Worm (Caenorhabditis elegans) whole organism, L2 larva: Measurements from ENCODE around the gene degl-1.

Experiments
- C34F6.9 ChIP-seq: fragments of 150-350 bp; optimal IDR thresholded peaks from 2 replicates; lab custom pipeline; 2014; ENCODE audit warnings: missing biosample characterization, missing genetic modification characterization
- F13H6.1 ChIP-seq: sonication (generic microtip); optimal IDR thresholded peaks from 2 replicates; lab custom pipeline; 2016; ENCODE audit warnings: missing genetic modification characterization, missing compliant biosample characterization
- Y55F3AM.14 ChIP-seq: fragments of 200-800 bp; sonication (Bioruptor generic); optimal IDR thresholded peaks from 2 replicates; lab custom pipeline; 2018; ENCODE audit warnings: mild to moderate bottlenecking, missing genetic modification characterization, missing compliant biosample characterization
- ZK546.5 ChIP-seq: sonication (generic microtip); optimal IDR thresholded peaks from 2 replicates; lab custom pipeline; 2017; ENCODE audit warnings: missing biosample characterization, missing genetic modification characterization
- alr-1 ChIP-seq: fragments of 150-350 bp; optimal IDR thresholded peaks from 2 replicates; lab custom pipeline; 2014; ENCODE audit warnings: missing biosample characterization, missing genetic modification characterization
- blmp-1 ChIP-seq: sonication (generic microtip); optimal IDR thresholded peaks from 2 replicates; lab custom pipeline; 2017; ENCODE audit warnings: missing genetic modification characterization, mild to moderate bottlenecking, missing compliant biosample characterization, antibody characterized with exemption, moderate library complexity; ENCODE audit not compliant: insufficient read depth
- ceh-82 ChIP-seq: fragments of 150-350 bp; optimal IDR thresholded peaks from 2 replicates; lab custom pipeline; 2014; ENCODE audit warnings: missing biosample characterization, missing genetic modification characterization
- crh-2 ChIP-seq: sonication (generic microtip); optimal IDR thresholded peaks from 2 replicates; lab custom pipeline; 2017; ENCODE audit warnings: missing biosample characterization, missing genetic modification characterization
- dmd-4 ChIP-seq: sonication (generic microtip); optimal IDR thresholded peaks from 2 replicates; lab custom pipeline; 2017; ENCODE audit warnings: missing biosample characterization, missing genetic modification characterization
- egl-27 ChIP-seq: sonication (generic microtip); optimal IDR thresholded peaks from 3 replicates; lab custom pipeline; 2017; ENCODE audit warnings: missing biosample characterization, missing genetic modification reagents, missing genetic modification characterization
- elt-1 ChIP-seq: fragments of 150-350 bp; optimal IDR thresholded peaks from 2 replicates; lab custom pipeline; 2014; ENCODE audit warnings: missing biosample characterization, missing genetic modification characterization
- elt-3 ChIP-seq: sonication (generic microtip); optimal IDR thresholded peaks from 2 replicates; lab custom pipeline; 2017; ENCODE audit warnings: missing biosample characterization, missing genetic modification characterization
- fos-1 ChIP-seq: fragments of 150-350 bp; optimal IDR thresholded peaks from 2 replicates; lab custom pipeline; 2014; ENCODE audit warnings: missing biosample characterization, missing genetic modification characterization
- gmeb-1 ChIP-seq: fragments of 150-350 bp; optimal IDR thresholded peaks from 2 replicates; lab custom pipeline; 2014; ENCODE audit warnings: missing biosample characterization, missing genetic modification characterization
- lin-11 ChIP-seq: fragments of 150-350 bp; sonication (generic microtip); optimal IDR thresholded peaks from 2 replicates; lab custom pipeline; 2014; ENCODE audit warnings: missing biosample characterization, missing genetic modification characterization, inconsistent platforms, mixed read lengths
- lin-13 ChIP-seq: fragments of 150-350 bp; optimal IDR thresholded peaks from 2 replicates; lab custom pipeline; 2014; ENCODE audit warnings: missing biosample characterization, missing genetic modification reagents, missing genetic modification characterization
- lsy-2 ChIP-seq, 2 experiments: fragments of 150-350 bp in 1 of 2; sonication (generic microtip) in 1 of 2; optimal IDR thresholded peaks; 2 replicates each; lab custom pipeline; 2014 to 2017; ENCODE audit warnings: missing biosample characterization in 2 of 2, missing genetic modification characterization in 2 of 2
- mab-5 ChIP-seq: fragments of 150-350 bp; optimal IDR thresholded peaks from 2 replicates; lab custom pipeline; 2014; ENCODE audit warnings: missing biosample characterization, missing genetic modification characterization
- mbf-1 ChIP-seq: sonication (generic microtip); optimal IDR thresholded peaks from 2 replicates; lab custom pipeline; 2017; ENCODE audit warnings: missing biosample characterization, missing genetic modification characterization
- mdl-1 ChIP-seq, 2 experiments: fragments of 150-350 bp in 1 of 2; sonication (generic microtip) in 1 of 2; optimal IDR thresholded peaks; 2 replicates each; lab custom pipeline; 2017; ENCODE audit warnings: missing biosample characterization in 2 of 2, missing genetic modification characterization in 2 of 2
- nhr-10 ChIP-seq: sonication (generic microtip); optimal IDR thresholded peaks from 2 replicates; lab custom pipeline; 2017; ENCODE audit warnings: missing biosample characterization, missing genetic modification characterization
- nhr-11 ChIP-seq: fragments of 150-350 bp; optimal IDR thresholded peaks from 2 replicates; lab custom pipeline; 2014; ENCODE audit warnings: missing biosample characterization, missing genetic modification characterization
- nhr-12 ChIP-seq: fragments of 150-350 bp; optimal IDR thresholded peaks from 2 replicates; lab custom pipeline; 2014; ENCODE audit warnings: missing biosample characterization, missing genetic modification characterization
- nhr-129 ChIP-seq: fragments of 150-350 bp; optimal IDR thresholded peaks from 2 replicates; lab custom pipeline; 2014; ENCODE audit warnings: missing biosample characterization, missing genetic modification characterization
- nhr-21 ChIP-seq: fragments of 150-350 bp; optimal IDR thresholded peaks from 2 replicates; lab custom pipeline; 2014; ENCODE audit warnings: missing biosample characterization, missing genetic modification characterization
- nhr-23 ChIP-seq: fragments of 150-350 bp; optimal IDR thresholded peaks from 2 replicates; lab custom pipeline; 2014; ENCODE audit warnings: missing biosample characterization, missing genetic modification reagents, missing genetic modification characterization
- nhr-77 ChIP-seq: fragments of 150-350 bp; optimal IDR thresholded peaks from 2 replicates; lab custom pipeline; 2014; ENCODE audit warnings: missing biosample characterization, missing genetic modification characterization
- sem-4 ChIP-seq: fragments of 150-350 bp; optimal IDR thresholded peaks from 2 replicates; lab custom pipeline; 2014; ENCODE audit warnings: missing biosample characterization, missing genetic modification reagents, missing genetic modification characterization
- skn-1 ChIP-seq: sonication (generic microtip); optimal IDR thresholded peaks from 2 replicates; lab custom pipeline; 2017; ENCODE audit warnings: missing biosample characterization, missing genetic modification characterization
- sma-3 ChIP-seq: sonication (generic microtip); optimal IDR thresholded peaks from 2 replicates; lab custom pipeline; 2016; ENCODE audit warnings: missing genetic modification reagents, missing genetic modification characterization, missing compliant biosample characterization
- sma-9 ChIP-seq, 2 experiments: fragments of 150-350 bp in 1 of 2; sonication (generic microtip) in 1 of 2; optimal IDR thresholded peaks; 2 replicates each; lab custom pipeline; 2014 to 2016; ENCODE audit warnings: missing genetic modification characterization in 2 of 2, mild to moderate bottlenecking in 1 of 2, missing biosample characterization in 1 of 2, missing compliant biosample characterization in 1 of 2, missing genetic modification reagents in 1 of 2, moderate library complexity in 1 of 2
- snpc-4 ChIP-seq: fragments of 150-350 bp; optimal IDR thresholded peaks from 2 replicates; lab custom pipeline; 2014; ENCODE audit warnings: missing biosample characterization, missing genetic modification characterization
- unc-39 ChIP-seq: fragments of 150-350 bp; optimal IDR thresholded peaks from 2 replicates; lab custom pipeline; 2014; ENCODE audit warnings: missing biosample characterization, missing genetic modification characterization
- unc-55 ChIP-seq: fragments of 150-350 bp; sonication (generic microtip); optimal IDR thresholded peaks from 3 replicates; lab custom pipeline; 2014; ENCODE audit warnings: missing biosample characterization, missing genetic modification reagents, missing genetic modification characterization
- unc-62 ChIP-seq: fragments of 150-350 bp; optimal IDR thresholded peaks from 2 replicates; lab custom pipeline; 2014; ENCODE audit warnings: missing biosample characterization, missing genetic modification reagents, missing genetic modification characterization
- zag-1 ChIP-seq: fragments of 150-350 bp; optimal IDR thresholded peaks from 2 replicates; lab custom pipeline; 2014; ENCODE audit warnings: missing biosample characterization, missing genetic modification characterization
- ztf-1 ChIP-seq: fragments of 200-800 bp; sonication (Bioruptor generic); conservative IDR thresholded peaks from 2 replicates; pipeline ENCODE4 v1.3.6; 2022; ENCODE audit warnings: missing genetic modification characterization, missing compliant biosample characterization
- ztf-4 ChIP-seq: fragments of 150-350 bp; optimal IDR thresholded peaks from 2 replicates; lab custom pipeline; 2014; ENCODE audit warnings: missing biosample characterization, missing genetic modification characterization

degl-1 gene

DNA sequence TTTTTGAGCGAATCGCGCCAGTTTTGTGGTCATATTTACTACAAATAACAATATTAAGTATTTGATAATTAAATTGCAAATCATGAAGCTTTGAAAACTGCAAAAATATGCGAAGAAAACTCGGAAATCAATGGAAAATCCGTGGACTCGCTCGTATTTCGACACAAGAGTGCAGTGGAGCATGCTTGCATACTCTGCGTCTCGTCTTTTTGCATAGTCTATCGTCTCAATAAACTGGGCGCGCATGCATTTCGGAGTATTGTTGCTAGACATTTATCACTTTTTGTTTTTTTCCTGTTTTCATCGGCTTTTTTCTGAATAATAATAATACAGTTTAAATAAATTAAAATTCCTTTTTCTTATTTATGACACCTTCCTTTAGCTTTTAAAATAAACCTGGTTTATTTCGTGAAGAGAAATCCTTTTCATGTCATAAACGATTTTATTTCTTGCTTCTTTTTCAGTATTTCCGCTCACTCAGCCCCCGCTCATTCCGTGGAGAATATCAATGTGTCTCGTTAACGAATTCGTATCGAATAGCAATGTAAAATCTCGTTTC, 3.5 kb downstream of the degl-1 start, which contains the start of the genes mrps-7 and Y57G11C.3 (continued):
- TF ChIP-seq egl-27 (tag; lab: Kevin White, UChicago): peak; percentile 86

- TF ChIP-seq mab-5 (tag; lab: Kevin White, UChicago) (no peak), crh-2 (tag; lab: Kevin White, UChicago) (no peak), fos-1 (tag; lab: Kevin White, UChicago) (no peak), sma-3 (no peak), nhr-12 (no peak), sem-4 (tag; lab: Kevin White, UChicago) (no peak), dmd-4 (tag; lab: Kevin White, UChicago) (no peak), F13H6.1 (tag; lab: Kevin White, UChicago) (no peak), ztf-4 (no peak), skn-1 (tag; lab: Kevin White, UChicago) (no peak), Y55F3AM.14 (no peak), unc-62 (GFP tag; lab: Kevin White, UChicago) (no peak), blmp-1 (tag; lab: Kevin White, UChicago) (no peak), zag-1 (no peak), alr-1 (tag; lab: Kevin White, UChicago) (no peak), egl-27 (tag; lab: Kevin White, UChicago) (no peak), C34F6.9 (tag; lab: Kevin White, UChicago) (no peak), nhr-77 (no peak), nhr-11 (tag; lab: Kevin White, UChicago) (no peak)
- TF ChIP-seq, all 48 proteins: peak for 0
Observed at ce11 chrIV:14766382-14766781, 4.8 kb downstream of the degl-1 start, which contains the start of gene vti-1. TSS of gene vti-1 (minus strand) at chrIV:14766665.

- TF ChIP-seq elt-3 (tag; lab: Kevin White, UChicago) (no peak), mbf-1 (tag; lab: Kevin White, UChicago) (no peak), nhr-12 (no peak), gmeb-1 (tag; lab: Kevin White, UChicago) (no peak), alr-1 (tag; lab: Kevin White, UChicago) (no peak), unc-62 (GFP tag; lab: Kevin White, UChicago) (no peak), sma-9 (GFP tag; optimal IDR thresholded peaks at IDR 0.05; lab: Kevin White, UChicago) (no peak), sma-9 (tag; optimal IDR thresholded peaks at IDR 0.05; lab: Kevin White, UChicago) (no peak), egl-27 (tag; lab: Kevin White, UChicago) (no peak), unc-55 (GFP tag; lab: Kevin White, UChicago) (no peak), unc-39 (no peak), nhr-23 (tag; lab: Kevin White, UChicago) (no peak), ZK546.5 (tag; lab: Kevin White, UChicago) (no peak), nhr-129 (tag; lab: Kevin White, UChicago) (no peak), elt-1 (tag; lab: Kevin White, UChicago) (no peak), lin-13 (no peak), lin-11 (tag; lab: Kevin White, UChicago) (no peak), nhr-10 (tag; lab: Kevin White, UChicago) (no peak), dmd-4 (tag; lab: Kevin White, UChicago) (no peak)
Observed at ce11 chrIV:14765336-14765735, 5.9 kb downstream of the degl-1 start, which contains the start of gene Y57G11C.5. TSS of gene Y57G11C.5 (minus strand) at chrIV:14765436.

DNA sequence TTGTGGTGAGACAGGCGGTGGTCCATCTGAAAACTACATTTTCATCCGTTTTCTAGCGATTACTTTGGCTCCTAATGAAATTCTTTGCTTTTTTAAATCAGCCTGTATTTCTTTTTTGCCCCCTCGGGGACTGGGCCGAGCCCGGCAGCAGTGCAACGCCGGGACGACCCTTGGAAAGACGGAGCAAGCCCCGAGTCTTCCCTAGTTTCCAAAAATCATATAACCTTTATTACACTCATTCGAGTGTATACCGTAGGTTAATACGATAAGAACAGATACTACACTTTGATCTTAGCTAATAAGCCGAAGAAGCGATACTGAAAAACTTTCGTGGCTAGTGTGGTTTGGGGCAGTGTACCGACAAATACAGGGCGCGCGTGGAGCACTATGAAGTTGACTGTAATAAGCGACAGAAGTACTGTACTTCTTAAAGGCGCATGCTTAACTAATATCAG, 6.5 kb downstream of the degl-1 start:
- TF ChIP-seq nhr-21 (tag; lab: Kevin White, UChicago) (no peak), ztf-4 (no peak), fos-1 (tag; lab: Kevin White, UChicago) (no peak), ztf-1 (GFP tag; lab: Robert Waterston, UW) (no peak), nhr-23 (tag; lab: Kevin White, UChicago) (no peak), sem-4 (tag; lab: Kevin White, UChicago) (no peak), ceh-82 (tag; lab: Kevin White, UChicago) (no peak), ZK546.5 (tag; lab: Kevin White, UChicago) (no peak), zag-1 (no peak), lsy-2 (tag; optimal IDR thresholded peaks at IDR 0.05; lab: Kevin White, UChicago) (no peak), unc-62 (GFP tag; lab: Kevin White, UChicago) (no peak), sma-3 (peak; percentile 8), snpc-4 (peak; percentile 34), nhr-129 (tag; lab: Kevin White, UChicago) (no peak), mdl-1 (tag; optimal IDR thresholded peaks at IDR 0.05; lab: Kevin White, UChicago) (no peak)
